Fruit fly (Drosophila melanogaster): Measurements from ENCODE around the gene Smyd5.

Gene Smyd5

dm6 chr3R:21176663-21177145 is 41.9 kb downstream of the Smyd5 start (continued):
- TF ChIP-seq crc (GFP tag; optimal IDR thresholded peaks at IDR 0.05): peak; percentile 7
- 0 out of 2 replicates have a peak, but pooled peaks have one; percentile 38 for TF ChIP-seq rib (GFP tag; IDR thresholded peaks at IDR 0.05)
- TF ChIP-seq esg (GFP tag; conservative IDR thresholded peaks at IDR 0.05): 0 out of 2 replicates have a peak, but pooled peaks have one; percentile 20
- TF ChIP-seq toy (GFP tag; IDR thresholded peaks at IDR 0.05): peak; percentile 46; the same call in 1 of the 2 replicates
- no peak for TF ChIP-seq NK7.1 (GFP tag; optimal IDR thresholded peaks at IDR 0.05)
- peak; percentile 49 for TF ChIP-seq CG3281 (GFP tag; optimal IDR thresholded peaks at IDR 0.05)
- TF ChIP-seq PHDP (tag; optimal IDR thresholded peaks at IDR 0.05): peak; percentile 9
- 0 out of 3 replicates have a peak, but pooled peaks have one; percentile 18 for TF ChIP-seq CG17361 (GFP tag; IDR thresholded peaks at IDR 0.05)
- no peak for TF ChIP-seq CG6272 (GFP tag; IDR thresholded peaks at IDR 0.05)
- TF ChIP-seq CG4328 (GFP tag; optimal IDR thresholded peaks at IDR 0.05): peak; percentile 22
- no peak for TF ChIP-seq CG4707 (GFP tag; optimal IDR thresholded peaks at IDR 0.05)
- TF ChIP-seq ci (GFP tag; IDR thresholded peaks at IDR 0.05): peak; percentile 50; the same call in 1 of the 3 replicates
- no peak for TF ChIP-seq kah (GFP tag; optimal IDR thresholded peaks at IDR 0.05)
- peak; percentile 23 for TF ChIP-seq oc (tag; optimal IDR thresholded peaks at IDR 0.05)
- TF ChIP-seq CG17612 (GFP tag; IDR thresholded peaks at IDR 0.05): no peak
- TF ChIP-seq bowl (GFP tag; IDR thresholded peaks at IDR 0.05): no peak
- TF ChIP-seq CG12659 (GFP tag; optimal IDR thresholded peaks at IDR 0.05): peak; percentile 23
- peak; percentile 37 for TF ChIP-seq HHEX (GFP tag; optimal IDR thresholded peaks at IDR 0.05)
- TF ChIP-seq CG12155 (GFP tag; optimal IDR thresholded peaks at IDR 0.05): no peak
- no peak for TF ChIP-seq Dip3 (GFP tag; optimal IDR thresholded peaks at IDR 0.05)
- peak; percentile 69 for TF ChIP-seq D19B (GFP tag; optimal IDR thresholded peaks at IDR 0.05)
- peak; percentile 0 for TF ChIP-seq CG11723 (GFP tag; optimal IDR thresholded peaks at IDR 0.05)
- TF ChIP-seq fru (optimal IDR thresholded peaks at IDR 0.05): no peak
- no peak for TF ChIP-seq CG30403 (GFP tag; optimal IDR thresholded peaks at IDR 0.05)
- no peak for TF ChIP-seq hbn (GFP tag; IDR thresholded peaks at IDR 0.05; ENCODE audit: partially characterized antibody)
- no peak for TF ChIP-seq nerfin-2 (GFP tag; IDR thresholded peaks at IDR 0.05; ENCODE audit: partially characterized antibody)
- TF ChIP-seq Mes4 (GFP tag; optimal IDR thresholded peaks at IDR 0.05): no peak
- no peak for TF ChIP-seq abd-A (tag; optimal IDR thresholded peaks at IDR 0.05)
- no peak for TF ChIP-seq Bteb2 (GFP tag; optimal IDR thresholded peaks at IDR 0.05)
- no peak for TF ChIP-seq nerfin-1 (tag; optimal IDR thresholded peaks at IDR 0.05)
- no peak for TF ChIP-seq cas (GFP tag; IDR thresholded peaks at IDR 0.05)
- 0 out of 2 replicates have a peak, but pooled peaks have one; percentile 18 for TF ChIP-seq ara (GFP tag; IDR thresholded peaks at IDR 0.05)
- no peak for TF ChIP-seq ranshi (GFP tag; IDR thresholded peaks at IDR 0.05)
- TF ChIP-seq CG13123 (GFP tag; optimal IDR thresholded peaks at IDR 0.05): no peak
- no peak for TF ChIP-seq Max (GFP tag; optimal IDR thresholded peaks at IDR 0.05)
- TF ChIP-seq CG12219 (GFP tag; optimal IDR thresholded peaks at IDR 0.05): no peak
- no peak for TF ChIP-seq CG17912 (GFP tag; optimal IDR thresholded peaks at IDR 0.05)
- TF ChIP-seq ewg (GFP tag; optimal IDR thresholded peaks at IDR 0.05): no peak
- no peak for TF ChIP-seq usp (GFP tag; optimal IDR thresholded peaks at IDR 0.05)
- TF ChIP-seq Dp (GFP tag; optimal IDR thresholded peaks at IDR 0.05): no peak
- peak; percentile 46; the same call in 1 of the 3 replicates for TF ChIP-seq Dbx (GFP tag; IDR thresholded peaks at IDR 0.05)
- TF ChIP-seq CG4424 (GFP tag; optimal IDR thresholded peaks at IDR 0.05): peak; percentile 5
- TF ChIP-seq Optix (GFP tag; IDR thresholded peaks at IDR 0.05): no peak
- TF ChIP-seq dysf (GFP tag; IDR thresholded peaks at IDR 0.05): peak; percentile 51; the same call in 2 of the 3 replicates
- no peak for TF ChIP-seq CG17829 (tag; optimal IDR thresholded peaks at IDR 0.05)
- TF ChIP-seq btn (GFP tag; optimal IDR thresholded peaks at IDR 0.05): no peak
- no peak for TF ChIP-seq CG8281 (tag; optimal IDR thresholded peaks at IDR 0.05)
- TF ChIP-seq jing (GFP tag; optimal IDR thresholded peaks at IDR 0.05): no peak
- no peak for TF ChIP-seq br (optimal IDR thresholded peaks at IDR 0.05)
- peak; percentile 23 for TF ChIP-seq fd64A (GFP tag; optimal IDR thresholded peaks at IDR 0.05)
- TF ChIP-seq CG6765 (GFP tag; optimal IDR thresholded peaks at IDR 0.05): peak; percentile 59
- no peak for TF ChIP-seq CG15073 (GFP tag; optimal IDR thresholded peaks at IDR 0.05)
